Fruit fly (Drosophila melanogaster): ENCODE data around the gene CG13369.

Gene CG13369

DNA sequence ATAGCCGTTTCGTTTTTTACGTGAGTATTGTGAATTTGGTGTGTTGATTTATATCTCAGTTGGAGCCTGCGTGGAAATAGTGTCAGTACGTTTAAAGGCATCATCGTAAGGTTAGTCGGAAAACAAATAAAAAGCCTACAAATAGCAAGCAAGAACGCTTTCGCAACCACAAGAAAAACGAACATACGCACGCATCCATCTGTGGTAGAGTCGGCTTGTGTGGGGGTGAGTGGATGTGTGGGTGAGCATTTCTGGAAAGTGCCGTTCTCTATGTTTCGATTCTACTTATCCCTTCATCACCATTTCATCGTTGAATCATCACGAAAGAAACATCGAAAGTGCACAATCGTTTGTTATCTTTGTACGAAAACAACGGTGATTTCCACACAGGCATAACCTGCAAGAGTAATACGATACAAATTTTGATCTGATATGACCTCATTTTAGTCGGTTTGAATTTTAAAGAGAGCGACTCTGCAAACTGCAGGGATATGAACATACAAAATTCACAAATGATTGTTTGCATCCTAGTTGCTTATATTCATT lies 33.2 kb downstream of the CG13369 start:
- TF ChIP-seq CTCF (optimal IDR thresholded peaks at IDR 0.05) (no peak), CG8478 (optimal IDR thresholded peaks at IDR 0.05) (no peak)

DNA sequence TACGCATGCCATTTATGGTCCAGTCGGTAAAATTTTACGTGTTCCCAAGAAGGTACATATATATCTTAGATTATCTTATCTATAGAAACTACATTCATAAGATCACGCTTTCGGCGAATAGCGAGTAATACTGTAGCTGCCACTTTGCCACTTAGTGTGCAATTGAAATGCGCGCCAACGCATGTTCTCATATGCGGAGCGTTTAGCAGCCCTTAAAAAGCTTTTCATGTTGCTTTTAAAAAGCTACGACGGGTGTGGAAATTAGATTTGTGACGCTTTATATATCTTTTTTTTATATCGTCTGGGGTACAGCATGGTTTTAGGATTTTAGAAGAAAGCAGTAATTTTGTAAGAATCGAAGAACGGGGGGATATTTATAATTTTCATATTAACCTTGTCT lies 34.8 kb downstream of the CG13369 start:
- TF ChIP-seq CG8478 (optimal IDR thresholded peaks at IDR 0.05) (no peak), CTCF (optimal IDR thresholded peaks at IDR 0.05) (no peak)
